Worm (Caenorhabditis elegans) whole organism, L1 larva: ENCODE measurements around the gene rcq-5.

Experiments used
- aly-2 ChIP-seq: fragments of 150-350 bp; optimal IDR thresholded peaks from 2 replicates; lab custom pipeline; 2014; ENCODE audit warnings: missing biosample characterization, missing genetic modification characterization
- dsc-1 ChIP-seq: sonication (generic microtip); optimal IDR thresholded peaks from 2 replicates; lab custom pipeline; 2016; ENCODE audit warnings: mild to moderate bottlenecking, missing genetic modification characterization, missing compliant biosample characterization
- efl-1 ChIP-seq, 4 experiments: fragments of 150-350 bp; optimal IDR thresholded peaks in 3 of 4; peaks in 1 of 4; 1 replicate in 1 of 4; 2 replicates in 3 of 4; lab custom pipeline; 2014; ENCODE audit warnings: missing biosample characterization in 2 of 4, missing genetic modification characterization in 2 of 4, missing genetic modification reagents in 2 of 4
- egl-27 ChIP-seq, 2 experiments: fragments of 150-350 bp in 1 of 2; sonication (generic microtip); optimal IDR thresholded peaks; 3 replicates each; lab custom pipeline; 2017 to 2018; ENCODE audit warnings: missing biosample characterization in 2 of 2, missing genetic modification characterization in 2 of 2, missing genetic modification reagents in 2 of 2
- mep-1 ChIP-seq: fragments of 150-350 bp; optimal IDR thresholded peaks from 2 replicates; lab custom pipeline; 2014; ENCODE audit warnings: missing biosample characterization, missing genetic modification characterization
- nhr-28 ChIP-seq: fragments of 150-350 bp; optimal IDR thresholded peaks from 2 replicates; lab custom pipeline; 2014; ENCODE audit warnings: missing biosample characterization, missing genetic modification characterization
- snpc-4 ChIP-seq: fragments of 150-350 bp; optimal IDR thresholded peaks from 2 replicates; lab custom pipeline; 2014; ENCODE audit warnings: missing biosample characterization, missing genetic modification characterization

ce11 chrIII:4094681-4095080 lies 36.9 kb upstream of the rcq-5 start, which contains the start of gene rnr-2:
- TF ChIP-seq efl-1 (optimal IDR thresholded peaks at IDR 0.05; lab: Kevin White, UChicago) (peak in 1 of 2 experiments; percentile 21), efl-1 (GFP tag; optimal IDR thresholded peaks at IDR 0.05 in 1 of 2; lab: Kevin White, UChicago) (peak; percentile 45 to 54), nhr-28 (tag; lab: Kevin White, UChicago) (no peak), egl-27 (tag; optimal IDR thresholded peaks at IDR 0.05; lab: Kevin White, UChicago) (no peak), mep-1 (tag; lab: Kevin White, UChicago) (peak; percentile 42), dsc-1 (tag; lab: Kevin White, UChicago) (no peak), snpc-4 (no peak), aly-2 (no peak)
